Worm (Caenorhabditis elegans): ENCODE measurements around the gene tag-281.

DNA sequence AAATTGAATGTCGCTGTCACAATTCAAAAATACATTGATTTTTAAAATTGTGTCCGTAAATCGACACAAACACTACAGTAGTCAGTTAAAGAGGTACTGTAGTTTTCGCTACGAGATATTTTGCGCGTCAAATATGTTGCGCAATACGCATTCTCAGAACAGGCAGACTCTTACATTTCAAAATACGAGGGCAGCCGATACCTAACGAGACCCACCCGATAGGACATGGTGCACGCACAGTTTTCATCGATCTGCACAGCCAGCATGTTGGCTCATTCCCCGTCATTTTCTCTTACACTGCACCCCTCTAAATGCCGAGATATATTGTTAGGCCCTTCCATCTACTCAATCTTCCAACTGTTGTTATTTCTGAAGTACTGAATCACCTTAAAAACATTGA is 2.7 kb downstream of the tag-281 start, which contains the start of gene F15A4.2:
- no peak for TF ChIP-seq nhr-25 (tag; optimal IDR thresholded peaks at IDR 0.05)
- no peak for TF ChIP-seq nhr-28 (tag; optimal IDR thresholded peaks at IDR 0.05)
- no peak for TF ChIP-seq snpc-4 (tag; optimal IDR thresholded peaks at IDR 0.05)
- no peak for TF ChIP-seq zag-1 (tag; optimal IDR thresholded peaks at IDR 0.05)
- TF ChIP-seq nhr-237 (tag; optimal IDR thresholded peaks at IDR 0.05): no peak
- TF ChIP-seq mdl-1 (tag; optimal IDR thresholded peaks at IDR 0.05): no peak
- no peak for TF ChIP-seq nhr-11 (tag; optimal IDR thresholded peaks at IDR 0.05)
- TF ChIP-seq fkh-10 (GFP tag; optimal IDR thresholded peaks at IDR 0.05): no peak
- TF ChIP-seq lin-15B (tag; optimal IDR thresholded peaks at IDR 0.05): no peak
- no peak for TF ChIP-seq jun-1 (tag; optimal IDR thresholded peaks at IDR 0.05)
- TF ChIP-seq tbx-2 (tag; optimal IDR thresholded peaks at IDR 0.05): no peak
- no peak for TF ChIP-seq ztf-11 (tag; optimal IDR thresholded peaks at IDR 0.05)
- TF ChIP-seq elt-2 (tag; optimal IDR thresholded peaks at IDR 0.05): no peak
- no peak for TF ChIP-seq daf-12 (tag; optimal IDR thresholded peaks at IDR 0.05)
